Worm (Caenorhabditis elegans): ENCODE results near the gene F31E3.12.

DNA sequence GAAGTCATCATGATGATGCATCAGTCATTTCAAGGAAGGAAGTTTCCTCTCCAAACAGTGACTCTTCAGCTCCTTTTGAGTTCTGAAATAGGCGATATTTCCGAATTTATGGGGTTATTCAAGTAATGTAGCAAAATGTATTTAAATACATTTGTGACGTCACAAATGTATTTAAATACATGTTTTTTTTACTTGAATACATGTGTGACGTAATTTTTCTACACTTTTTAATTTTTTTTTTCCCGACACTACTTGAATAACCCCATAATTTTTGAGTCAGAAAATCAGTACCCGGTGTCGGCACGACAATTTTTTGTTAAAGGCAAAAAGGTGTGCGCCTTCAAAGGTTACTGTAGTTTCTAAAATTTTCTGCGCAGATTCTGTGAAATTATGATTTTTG lies 5.8 kb downstream of the F31E3.12 start:
- TF ChIP-seq unc-39 (tag; optimal IDR thresholded peaks at IDR 0.05) = no peak
- TF ChIP-seq snpc-4 (tag; optimal IDR thresholded peaks at IDR 0.05) = no peak
- no peak for TF ChIP-seq elt-3 (tag; optimal IDR thresholded peaks at IDR 0.05)
